Fruit fly (Drosophila melanogaster) whole organism, embryonic: Measurements from ENCODE around the gene net.

ENCODE experiments used
- Abd-B ChIP-seq: fragments of 200-800 bp; sonication (Bioruptor generic); optimal IDR thresholded peaks from 2 replicates; lab custom pipeline; 2018; ENCODE audit warnings: missing biosample characterization, mild to moderate bottlenecking, missing genetic modification characterization, moderate library complexity
- Atf-2 ChIP-seq: fragments of 200-800 bp; sonication (Bioruptor generic); optimal IDR thresholded peaks from 2 replicates; lab custom pipeline; 2016; ENCODE audit warnings: missing biosample characterization, missing genetic modification characterization
- CG10274 ChIP-seq: fragments of 200-800 bp; sonication (Bioruptor generic); optimal IDR thresholded peaks from 3 replicates; lab custom pipeline; 2017; ENCODE audit warnings: missing biosample characterization, mild to moderate bottlenecking, missing genetic modification characterization
- CG10543 ChIP-seq: fragments of 200-800 bp; sonication (Bioruptor generic); optimal IDR thresholded peaks from 3 replicates; lab custom pipeline; 2017; ENCODE audit warnings: missing biosample characterization, mild to moderate bottlenecking, missing genetic modification characterization, moderate library complexity
- CG11504 ChIP-seq: fragments of 200-800 bp; sonication (Bioruptor generic); optimal IDR thresholded peaks from 3 replicates; lab custom pipeline; 2019; ENCODE audit warnings: missing biosample characterization, mild to moderate bottlenecking, missing genetic modification characterization, moderate library complexity
- CG11723 ChIP-seq: fragments of 200-800 bp; sonication (Bioruptor generic); optimal IDR thresholded peaks from 2 replicates; lab custom pipeline; 2017; ENCODE audit warnings: missing biosample characterization, mild to moderate bottlenecking, missing genetic modification characterization
- CG12219 ChIP-seq: fragments of 200-800 bp; sonication (Bioruptor generic); optimal IDR thresholded peaks from 3 replicates; lab custom pipeline; 2018; ENCODE audit warnings: missing biosample characterization, mild to moderate bottlenecking, missing genetic modification characterization
- CG12391 ChIP-seq: fragments of 200-800 bp; sonication (Bioruptor generic); optimal IDR thresholded peaks from 3 replicates; lab custom pipeline; 2018; ENCODE audit warnings: missing biosample characterization, mild to moderate bottlenecking, missing genetic modification characterization, moderate library complexity
- CG14667 ChIP-seq: fragments of 200-800 bp; sonication (Bioruptor generic); IDR thresholded peaks from 2 replicates; pipeline ENCODE4 v1.3.6; 2022; ENCODE audit warnings: missing biosample characterization, missing genetic modification characterization
- CG15514 ChIP-seq: fragments of 200-800 bp; sonication (Bioruptor generic); optimal IDR thresholded peaks from 3 replicates; lab custom pipeline; 2017; ENCODE audit warnings: missing biosample characterization, missing genetic modification characterization, mild to moderate bottlenecking, moderate library complexity, missing genetic modification reagents
- CG15601 ChIP-seq: fragments of 200-800 bp; sonication (Bioruptor generic); optimal IDR thresholded peaks from 3 replicates; lab custom pipeline; 2019; ENCODE audit warnings: missing biosample characterization, mild to moderate bottlenecking, missing genetic modification characterization, moderate library complexity
- CG1603 ChIP-seq: fragments of 200-800 bp; sonication (Bioruptor generic); optimal IDR thresholded peaks from 2 replicates; lab custom pipeline; 2019; ENCODE audit warnings: missing biosample characterization, mild to moderate bottlenecking, missing genetic modification characterization, moderate library complexity
- CG17328 ChIP-seq: fragments of 200-800 bp; sonication (Bioruptor generic); IDR thresholded peaks from 2 replicates; pipeline ENCODE4 v1.3.6; 2022; ENCODE audit warnings: missing biosample characterization, missing genetic modification characterization
- CG17359 ChIP-seq: fragments of 200-800 bp; sonication (Bioruptor generic); optimal IDR thresholded peaks from 3 replicates; lab custom pipeline; 2018; ENCODE audit warnings: missing biosample characterization, mild to moderate bottlenecking, missing genetic modification characterization, moderate library complexity
- CG18262 ChIP-seq: fragments of 200-800 bp; optimal IDR thresholded peaks from 3 replicates; lab custom pipeline; 2019; ENCODE audit warnings: missing biosample characterization, mild to moderate bottlenecking, missing genetic modification characterization, moderate library complexity
- CG2202 ChIP-seq: fragments of 200-800 bp; sonication (Bioruptor generic); optimal IDR thresholded peaks from 2 replicates; lab custom pipeline; 2018; ENCODE audit warnings: missing biosample characterization, mild to moderate bottlenecking, missing genetic modification characterization
- CG2678 ChIP-seq: fragments of 200-800 bp; sonication (Bioruptor generic); optimal IDR thresholded peaks from 3 replicates; lab custom pipeline; 2019; ENCODE audit warnings: missing biosample characterization, mild to moderate bottlenecking, missing genetic modification characterization, moderate library complexity
- CG31365 ChIP-seq: fragments of 200-800 bp; sonication (Bioruptor generic); optimal IDR thresholded peaks from 2 replicates; lab custom pipeline; 2018; ENCODE audit warnings: missing biosample characterization, mild to moderate bottlenecking, missing genetic modification characterization
- CG3407 ChIP-seq: fragments of 200-800 bp; sonication (Bioruptor generic); optimal IDR thresholded peaks from 2 replicates; lab custom pipeline; 2018; ENCODE audit warnings: missing biosample characterization, mild to moderate bottlenecking, missing genetic modification characterization
- CG43689 ChIP-seq: fragments of 200-800 bp; sonication (Bioruptor generic); IDR thresholded peaks from 2 replicates; pipeline ENCODE4 v1.3.6; 2022; ENCODE audit warnings: missing biosample characterization, missing genetic modification characterization
- CG6683 ChIP-seq: fragments of 200-800 bp; sonication (Bioruptor generic); optimal IDR thresholded peaks from 2 replicates; lab custom pipeline; 2017; ENCODE audit warnings: missing biosample characterization, mild to moderate bottlenecking, missing genetic modification characterization, missing genetic modification reagents
- CG8290 ChIP-seq, 3 experiments: fragments of 200-800 bp; sonication (Bioruptor generic); optimal IDR thresholded peaks; 2 replicates each; lab custom pipeline; 2016 to 2019; ENCODE audit warnings: missing biosample characterization in 3 of 3, missing genetic modification characterization in 3 of 3, mild to moderate bottlenecking in 2 of 3, moderate library complexity in 1 of 3
- D ChIP-seq, 2 experiments: fragments of 200-800 bp in 1 of 2; fragments of >200 bp in 1 of 2; sonication (Bioruptor generic) in 1 of 2; optimal IDR thresholded peaks; 2 replicates in 1 of 2; 3 replicates in 1 of 2; lab custom pipeline; 2017; ENCODE audit warnings: mild to moderate bottlenecking in 1 of 2, missing biosample characterization in 1 of 2, missing genetic modification characterization in 1 of 2, missing genetic modification reagents in 1 of 2
- HHEX ChIP-seq: fragments of 200-800 bp; sonication (Bioruptor generic); optimal IDR thresholded peaks from 3 replicates; lab custom pipeline; 2017; ENCODE audit warnings: missing biosample characterization, mild to moderate bottlenecking, missing genetic modification characterization, missing genetic modification reagents
- Hmr ChIP-seq: fragments of 200-800 bp; sonication (Bioruptor generic); optimal IDR thresholded peaks from 3 replicates; lab custom pipeline; 2017; ENCODE audit warnings: mild to moderate bottlenecking, missing biosample characterization, missing genetic modification reagents, missing genetic modification characterization
- Hmx ChIP-seq: fragments of 200-800 bp; sonication (Bioruptor generic); optimal IDR thresholded peaks from 2 replicates; lab custom pipeline; 2016; ENCODE audit warnings: missing biosample characterization, missing genetic modification characterization
- MTF-1 ChIP-seq: fragments of 200-800 bp; sonication (Bioruptor generic); optimal IDR thresholded peaks from 2 replicates; lab custom pipeline; 2018; ENCODE audit warnings: missing biosample characterization, mild to moderate bottlenecking, missing genetic modification characterization, borderline replicate concordance
- Nf-YA ChIP-seq: fragments of 200-800 bp; sonication (Bioruptor generic); IDR thresholded peaks from 2 replicates; pipeline ENCODE4 v1.3.6; 2022; ENCODE audit warnings: missing biosample characterization, missing genetic modification characterization
- Spps ChIP-seq: fragments of 200-800 bp; sonication (Bioruptor generic); optimal IDR thresholded peaks from 2 replicates; lab custom pipeline; 2018; ENCODE audit warnings: missing biosample characterization, mild to moderate bottlenecking, missing genetic modification characterization
- Tbp ChIP-seq: fragments of >200 bp; optimal IDR thresholded peaks from 2 replicates; lab custom pipeline; 2018; ENCODE audit warnings: missing biosample characterization, missing genetic modification characterization
- Trl ChIP-seq, 3 experiments: fragments of >200 bp in 2 of 3; fragments of 200-800 bp in 1 of 3; sonication (Bioruptor generic) in 1 of 3; optimal IDR thresholded peaks; 2 replicates in 1 of 3; 3 replicates in 2 of 3; lab custom pipeline; 2016 to 2017; ENCODE audit warnings: missing biosample characterization in 1 of 3, missing genetic modification characterization in 1 of 3
- ac ChIP-seq: fragments of 200-800 bp; sonication (Bioruptor generic); optimal IDR thresholded peaks from 3 replicates; lab custom pipeline; 2017; ENCODE audit warnings: missing biosample characterization, mild to moderate bottlenecking, missing genetic modification characterization
- fd3F ChIP-seq: fragments of 200-800 bp; sonication (Bioruptor generic); optimal IDR thresholded peaks from 2 replicates; lab custom pipeline; 2018; ENCODE audit warnings: missing biosample characterization, mild to moderate bottlenecking, missing genetic modification characterization, moderate library complexity
- fd64A ChIP-seq: fragments of 200-800 bp; sonication (Bioruptor generic); optimal IDR thresholded peaks from 3 replicates; lab custom pipeline; 2018; ENCODE audit warnings: missing biosample characterization, mild to moderate bottlenecking, missing genetic modification characterization
- gcm ChIP-seq: fragments of 200-800 bp; sonication (Bioruptor generic); optimal IDR thresholded peaks from 2 replicates; lab custom pipeline; 2019; ENCODE audit warnings: missing biosample characterization, mild to moderate bottlenecking, missing genetic modification characterization, moderate library complexity
- h ChIP-seq: fragments of >200 bp; optimal IDR thresholded peaks from 2 replicates; lab custom pipeline; 2017
- insv ChIP-seq, 2 experiments: fragments of 200-800 bp; sonication (Bioruptor generic); optimal IDR thresholded peaks; 3 replicates each; lab custom pipeline; 2016 to 2018; ENCODE audit warnings: missing biosample characterization in 2 of 2, missing genetic modification characterization in 2 of 2
- lov ChIP-seq, 2 experiments: fragments of 200-800 bp in 1 of 2; fragments of >200 bp in 1 of 2; sonication (Bioruptor generic) in 1 of 2; IDR thresholded peaks in 1 of 2; optimal IDR thresholded peaks in 1 of 2; 2 replicates in 1 of 2; 3 replicates in 1 of 2; pipeline versions ENCODE4 v1.3.6 to Lab custom; 2017 to 2022; ENCODE audit warnings: missing biosample characterization in 1 of 2, missing genetic modification characterization in 1 of 2
- mam ChIP-seq: fragments of 200-800 bp; sonication (Bioruptor generic); optimal IDR thresholded peaks from 3 replicates; lab custom pipeline; 2016; ENCODE audit warnings: missing biosample characterization, missing genetic modification characterization
- nau ChIP-seq: fragments of 200-800 bp; sonication (Bioruptor generic); optimal IDR thresholded peaks from 3 replicates; lab custom pipeline; 2017; ENCODE audit warnings: missing biosample characterization, mild to moderate bottlenecking, missing genetic modification characterization, missing genetic modification reagents
- otp ChIP-seq: fragments of 200-800 bp; sonication (Bioruptor generic); IDR thresholded peaks from 3 replicates; pipeline ENCODE4, ENCODE4 v1.3.6; 2022; ENCODE audit warnings: missing biosample characterization, missing genetic modification characterization
- pzg ChIP-seq: fragments of 200-800 bp; sonication (Bioruptor generic); optimal IDR thresholded peaks from 3 replicates; lab custom pipeline; 2018; ENCODE audit warnings: missing biosample characterization, mild to moderate bottlenecking, missing genetic modification characterization, moderate library complexity
- row ChIP-seq: fragments of 200-800 bp; sonication (Bioruptor generic); IDR thresholded peaks from 3 replicates; pipeline ENCODE4 v1.3.6; 2022; ENCODE audit warnings: missing biosample characterization, missing genetic modification characterization
- salm ChIP-seq: fragments of 200-800 bp; sonication (Bioruptor generic); optimal IDR thresholded peaks from 2 replicates; lab custom pipeline; 2018; ENCODE audit warnings: missing biosample characterization, mild to moderate bottlenecking, missing genetic modification characterization
- scrt ChIP-seq: fragments of 200-800 bp; sonication (Bioruptor generic); optimal IDR thresholded peaks from 2 replicates; lab custom pipeline; 2018; ENCODE audit warnings: missing biosample characterization, mild to moderate bottlenecking, missing genetic modification characterization, moderate library complexity
- sens ChIP-seq: fragments of 200-800 bp; sonication (Bioruptor generic); peaks from one replicate; lab custom pipeline; 2016; ENCODE audit warnings: missing biosample characterization, missing genetic modification characterization
- tap ChIP-seq: fragments of 200-800 bp; optimal IDR thresholded peaks from 3 replicates; lab custom pipeline; 2019; ENCODE audit warnings: missing biosample characterization, mild to moderate bottlenecking, missing genetic modification characterization, moderate library complexity
- unpg ChIP-seq: fragments of 200-800 bp; sonication (Bioruptor generic); optimal IDR thresholded peaks from 3 replicates; lab custom pipeline; 2018; ENCODE audit warnings: missing biosample characterization, mild to moderate bottlenecking, missing genetic modification characterization, moderate library complexity

Gene net

DNA sequence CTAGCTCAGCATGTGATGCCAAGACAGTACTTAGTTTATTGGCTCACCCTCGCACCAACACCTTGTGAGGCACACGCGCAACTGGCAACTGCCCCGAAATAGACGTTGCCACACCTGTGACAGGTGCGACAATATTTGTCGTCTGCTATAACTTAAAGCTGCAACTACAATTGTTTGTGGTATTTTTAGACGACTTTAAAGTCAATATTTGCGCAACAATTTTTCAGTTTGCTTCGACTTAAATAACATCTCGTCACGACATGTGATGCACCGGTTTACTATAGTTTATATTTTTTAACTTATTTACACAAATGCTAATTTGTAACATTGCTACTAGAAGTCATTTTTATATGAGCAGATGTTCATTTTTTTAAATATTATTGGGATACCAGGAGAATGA lies 6.0 kb downstream of the net start (continued):
- TF ChIP-seq HHEX (GFP tag; lab: Kevin White, UChicago), result peak; percentile 58
- TF ChIP-seq tap (tag; lab: Kevin White, UChicago), result peak; percentile 20
- no peak for TF ChIP-seq row (GFP tag; lab: Robert Waterston, UW)
- peak; percentile 76 for TF ChIP-seq fd64A (GFP tag; lab: Kevin White, UChicago)
- no peak for TF ChIP-seq CG8290 (GFP tag; optimal IDR thresholded peaks at IDR 0.05; lab: Kevin White, UChicago)
- TF ChIP-seq CG8290 (tag; optimal IDR thresholded peaks at IDR 0.05; lab: Kevin White, UChicago), result peak in 1 of 2 experiments; percentile 52
- peak; percentile 40 for TF ChIP-seq CG17359 (tag; lab: Kevin White, UChicago)
- no peak for TF ChIP-seq CG2202 (tag; lab: Kevin White, UChicago)
- no peak for TF ChIP-seq Trl (optimal IDR thresholded peaks at IDR 0.05; lab: Kevin White, UChicago)
- TF ChIP-seq Trl (GFP tag; optimal IDR thresholded peaks at IDR 0.05; lab: Kevin White, UChicago), result peak; percentile 1
- TF ChIP-seq fd3F (GFP tag; lab: Kevin White, UChicago), result no peak
- no peak for TF ChIP-seq CG14667 (GFP tag; lab: Robert Waterston, UW)
- no peak for TF ChIP-seq D (optimal IDR thresholded peaks at IDR 0.05; lab: Kevin White, UChicago)
- TF ChIP-seq D (GFP tag; optimal IDR thresholded peaks at IDR 0.05; lab: Kevin White, UChicago), result peak; percentile 30
- no peak for TF ChIP-seq Tbp
- peak; percentile 58 for TF ChIP-seq CG11723 (GFP tag; lab: Kevin White, UChicago)
- TF ChIP-seq CG18262 (tag; lab: Kevin White, UChicago), result peak; percentile 11
- peak; percentile 79 for TF ChIP-seq sens (GFP tag; lab: Kevin White, UChicago)
- TF ChIP-seq mam (GFP tag; lab: Kevin White, UChicago), result no peak
- TF ChIP-seq CG6683 (GFP tag; lab: Kevin White, UChicago), result peak; percentile 53
- TF ChIP-seq Spps (tag; lab: Kevin White, UChicago), result peak; percentile 2
- TF ChIP-seq pzg, result no peak
- peak; percentile 40 for TF ChIP-seq salm (tag; lab: Kevin White, UChicago)
- TF ChIP-seq Abd-B, result no peak
- TF ChIP-seq gcm (GFP tag; lab: Kevin White, UChicago), result peak; percentile 50
- no peak for TF ChIP-seq CG12391 (tag; lab: Kevin White, UChicago)
- peak; percentile 30 for TF ChIP-seq CG11504
- TF ChIP-seq unpg, result peak; percentile 47
- TF ChIP-seq CG3407 (GFP tag; lab: Kevin White, UChicago), result peak; percentile 60
- TF ChIP-seq Hmr, result peak; percentile 49
- TF ChIP-seq CG10543, result peak; percentile 58
- TF ChIP-seq insv (GFP tag; optimal IDR thresholded peaks at IDR 0.05; lab: Kevin White, UChicago), result peak in 1 of 2 experiments; percentile 5
- peak; percentile 40 for TF ChIP-seq CG31365 (tag; lab: Kevin White, UChicago)
- TF ChIP-seq CG17328 (GFP tag; lab: Robert Waterston, UW), result 0 out of 2 replicates have a peak, but pooled peaks have one; percentile 14
- peak; percentile 37 for TF ChIP-seq scrt (GFP tag; lab: Kevin White, UChicago)
- TF ChIP-seq otp (GFP tag; lab: Robert Waterston, UW), result peak; percentile 10; the same call in 1 of the 3 replicates
- no peak for TF ChIP-seq lov (optimal IDR thresholded peaks at IDR 0.05; lab: Kevin White, UChicago)
- 0 out of 3 replicates have a peak, but pooled peaks have one; percentile 35 for TF ChIP-seq lov (GFP tag; IDR thresholded peaks at IDR 0.05; lab: Robert Waterston, UW)
- TF ChIP-seq MTF-1 (GFP tag; lab: Kevin White, UChicago), result peak; percentile 68
- peak; percentile 63 for TF ChIP-seq CG2678 (tag; lab: Kevin White, UChicago)
- TF ChIP-seq CG12219, result peak; percentile 50
- TF ChIP-seq Hmx (GFP tag; lab: Kevin White, UChicago), result no peak
- peak; percentile 85 for TF ChIP-seq nau (GFP tag; lab: Kevin White, UChicago)
- peak; percentile 8 for TF ChIP-seq CG1603 (tag; lab: Kevin White, UChicago)
- no peak for TF ChIP-seq CG43689 (GFP tag; lab: Robert Waterston, UW)
- TF ChIP-seq h, result no peak
- TF ChIP-seq CG15601 (tag; lab: Kevin White, UChicago), result peak; percentile 71
- TF ChIP-seq ac (GFP tag; lab: Kevin White, UChicago), result peak; percentile 1
- TF ChIP-seq Atf-2 (GFP tag; lab: Kevin White, UChicago), result no peak
- TF ChIP-seq CG15514 (GFP tag; lab: Kevin White, UChicago), result peak; percentile 62
- peak; percentile 19 for TF ChIP-seq CG10274 (GFP tag; lab: Kevin White, UChicago)
- peak; percentile 54; the same call in 1 of the 2 replicates for TF ChIP-seq Nf-YA (GFP tag; lab: Robert Waterston, UW)
